Worm (Caenorhabditis elegans) whole organism, late embryonic: Measurements from ENCODE around the gene B0361.3.

Experiments used
- ama-1 ChIP-seq: fragments of 150-350 bp; optimal IDR thresholded peaks from 2 replicates; lab custom pipeline; 2014
- ceh-19 ChIP-seq: fragments of 200-800 bp; sonication (Bioruptor generic); optimal IDR thresholded peaks from 2 replicates; lab custom pipeline; 2018; ENCODE audit warnings: mild to moderate bottlenecking, missing genetic modification characterization, missing compliant biosample characterization
- ceh-2 ChIP-seq: sonication (generic microtip); optimal IDR thresholded peaks from 2 replicates; lab custom pipeline; 2016; ENCODE audit warnings: missing genotype, missing genetic modification characterization, missing compliant biosample characterization
- ceh-30 ChIP-seq: fragments of 150-350 bp; optimal IDR thresholded peaks from 2 replicates; lab custom pipeline; 2014; ENCODE audit warnings: missing biosample characterization, missing genetic modification characterization
- ceh-31 ChIP-seq: sonication (generic microtip); optimal IDR thresholded peaks from 2 replicates; lab custom pipeline; 2016; ENCODE audit warnings: missing genetic modification characterization, missing compliant biosample characterization
- ceh-34 ChIP-seq: sonication (generic microtip); optimal IDR thresholded peaks from 2 replicates; lab custom pipeline; 2016; ENCODE audit warnings: mild to moderate bottlenecking, missing genetic modification characterization, missing compliant biosample characterization
- ceh-45 ChIP-seq: fragments of 200-800 bp; sonication (Bioruptor generic); IDR thresholded peaks from 2 replicates; pipeline ENCODE4 v1.3.6; 2022; ENCODE audit warnings: missing genetic modification reagents, missing genetic modification characterization, missing compliant biosample characterization
- ceh-48 ChIP-seq: sonication (generic microtip); optimal IDR thresholded peaks from 2 replicates; lab custom pipeline; 2016; ENCODE audit warnings: missing genetic modification characterization, inconsistent platforms, missing compliant biosample characterization
- che-1 ChIP-seq: sonication (generic microtip); optimal IDR thresholded peaks from 2 replicates; lab custom pipeline; 2016; ENCODE audit warnings: mild to moderate bottlenecking, missing genetic modification characterization, missing compliant biosample characterization
- elt-2 ChIP-seq: sonication (generic microtip); optimal IDR thresholded peaks from 2 replicates; lab custom pipeline; 2016; ENCODE audit warnings: missing genetic modification reagents, missing genetic modification characterization, missing compliant biosample characterization
- elt-4 ChIP-seq: sonication (generic microtip); optimal IDR thresholded peaks from 2 replicates; lab custom pipeline; 2016; ENCODE audit warnings: missing genetic modification characterization, missing compliant biosample characterization
- eyg-1 ChIP-seq: sonication (generic microtip); optimal IDR thresholded peaks from 2 replicates; lab custom pipeline; 2016; ENCODE audit warnings: missing genotype, missing genetic modification characterization, missing compliant biosample characterization
- fax-1 ChIP-seq: sonication (generic microtip); optimal IDR thresholded peaks from 2 replicates; lab custom pipeline; 2016; ENCODE audit warnings: missing genotype, missing genetic modification characterization, missing compliant biosample characterization
- fkh-10 ChIP-seq: fragments of 150-350 bp; optimal IDR thresholded peaks from 2 replicates; lab custom pipeline; 2014; ENCODE audit warnings: missing biosample characterization, missing genetic modification reagents, missing genetic modification characterization
- gmeb-2 ChIP-seq: sonication (generic microtip); optimal IDR thresholded peaks from 2 replicates; lab custom pipeline; 2016; ENCODE audit warnings: missing genetic modification characterization, inconsistent platforms, missing compliant biosample characterization
- hlh-30 ChIP-seq: sonication (generic microtip); optimal IDR thresholded peaks from 2 replicates; lab custom pipeline; 2017; ENCODE audit warnings: antibody characterized with exemption, missing genetic modification characterization, missing compliant biosample characterization; ENCODE audit not compliant: insufficient read depth
- hlh-8 ChIP-seq: sonication (generic microtip); optimal IDR thresholded peaks from 2 replicates; lab custom pipeline; 2016; ENCODE audit warnings: missing genotype, missing genetic modification characterization, missing compliant biosample characterization
- madf-2 ChIP-seq: sonication (generic microtip); optimal IDR thresholded peaks from 2 replicates; lab custom pipeline; 2017; ENCODE audit warnings: missing genetic modification characterization, missing compliant biosample characterization
- mec-3 ChIP-seq: sonication (generic microtip); optimal IDR thresholded peaks from 2 replicates; lab custom pipeline; 2016; ENCODE audit warnings: borderline replicate concordance, missing genetic modification characterization, missing compliant biosample characterization
- nfya-1 ChIP-seq: sonication (generic microtip); optimal IDR thresholded peaks from 2 replicates; lab custom pipeline; 2017; ENCODE audit warnings: missing genetic modification characterization, mild to moderate bottlenecking, missing compliant biosample characterization, antibody characterized with exemption, moderate library complexity
- pat-9 ChIP-seq: fragments of 200-800 bp; sonication (Bioruptor generic); optimal IDR thresholded peaks from 2 replicates; lab custom pipeline; 2018; ENCODE audit warnings: mild to moderate bottlenecking, missing genetic modification characterization, moderate library complexity, missing compliant biosample characterization
- pax-1 ChIP-seq: fragments of 150-350 bp; optimal IDR thresholded peaks from 2 replicates; lab custom pipeline; 2014; ENCODE audit warnings: missing biosample characterization, missing genetic modification characterization
- pha-4 ChIP-seq: fragments of 150-350 bp; optimal IDR thresholded peaks from 2 replicates; lab custom pipeline; 2018; ENCODE audit warnings: missing biosample characterization, missing genetic modification reagents, missing genetic modification characterization
- pqm-1 ChIP-seq: sonication (generic microtip); optimal IDR thresholded peaks from 2 replicates; lab custom pipeline; 2016; ENCODE audit warnings: missing genetic modification characterization, missing compliant biosample characterization
- rnt-1 ChIP-seq: sonication (generic microtip); optimal IDR thresholded peaks from 2 replicates; lab custom pipeline; 2016; ENCODE audit warnings: missing genetic modification characterization, missing compliant biosample characterization
- sox-4 ChIP-seq: sonication (generic microtip); optimal IDR thresholded peaks from 2 replicates; lab custom pipeline; 2017; ENCODE audit warnings: mild to moderate bottlenecking, missing genetic modification characterization, inconsistent platforms, missing compliant biosample characterization
- syd-9 ChIP-seq: sonication (generic microtip); optimal IDR thresholded peaks from 2 replicates; lab custom pipeline; 2016; ENCODE audit warnings: mild to moderate bottlenecking, missing genetic modification characterization, moderate library complexity, missing compliant biosample characterization
- tbx-7 ChIP-seq: sonication (generic microtip); optimal IDR thresholded peaks from 2 replicates; lab custom pipeline; 2016; ENCODE audit warnings: missing genotype, missing genetic modification characterization, missing compliant biosample characterization
- unc-3 ChIP-seq, 2 experiments: fragments of 200-800 bp in 1 of 2; sonication (Bioruptor generic) in 1 of 2; sonication (generic microtip) in 1 of 2; conservative IDR thresholded peaks in 1 of 2; optimal IDR thresholded peaks in 1 of 2; 2 replicates each; pipeline versions ENCODE4 v1.3.6 to Lab custom; 2016 to 2022; ENCODE audit warnings: missing compliant biosample characterization in 2 of 2, missing genetic modification characterization in 2 of 2, missing genetic modification reagents in 1 of 2
- unc-42 ChIP-seq: sonication (generic microtip); optimal IDR thresholded peaks from 2 replicates; lab custom pipeline; 2016; ENCODE audit warnings: missing genotype, missing genetic modification characterization, missing compliant biosample characterization
- zip-5 ChIP-seq: sonication (generic microtip); optimal IDR thresholded peaks from 2 replicates; lab custom pipeline; 2016; ENCODE audit warnings: missing genetic modification characterization, missing compliant biosample characterization

B0361.3 gene

DNA sequence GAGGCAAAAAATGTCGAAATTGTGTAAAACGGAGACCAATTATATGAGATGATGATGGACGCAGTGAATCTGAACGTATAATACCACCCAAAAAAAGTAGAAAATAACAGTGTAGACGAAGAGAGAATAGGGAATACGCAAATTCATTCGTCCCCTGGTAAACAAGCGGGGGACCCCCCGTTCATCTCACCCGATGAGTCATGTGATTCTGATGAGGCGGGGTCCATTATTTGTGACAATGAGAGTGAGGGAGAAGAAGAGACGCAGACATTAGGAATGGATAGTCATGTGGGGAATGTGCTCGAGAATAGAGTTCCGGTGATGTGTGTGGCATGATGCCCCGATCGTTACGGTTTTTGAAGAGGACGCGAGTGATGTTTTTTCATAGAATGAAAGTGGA, 9.2 kb upstream of the B0361.3 start (continued):
- no peak for TF ChIP-seq tbx-7 (tag; lab: Kevin White, UChicago)
- peak; percentile 79 for TF ChIP-seq ceh-31 (tag; lab: Kevin White, UChicago)
- peak; percentile 39 for TF ChIP-seq ceh-34 (tag; lab: Kevin White, UChicago)
- peak; percentile 5 for TF ChIP-seq rnt-1
- TF ChIP-seq gmeb-2 (tag; lab: Kevin White, UChicago) = no peak
- TF ChIP-seq unc-42 (tag; lab: Kevin White, UChicago) = peak; percentile 14
- TF ChIP-seq madf-2 (tag; lab: Kevin White, UChicago) = no peak
- TF ChIP-seq ama-1 (lab: Kevin White, UChicago) = no peak
- no peak for TF ChIP-seq elt-2
- TF ChIP-seq pqm-1 (tag; lab: Kevin White, UChicago) = no peak
- no peak for TF ChIP-seq zip-5 (tag; lab: Kevin White, UChicago)
- no peak for TF ChIP-seq sox-4
- peak; percentile 27 for TF ChIP-seq ceh-2

ce11 chrIII:7272828-7273227, 8.4 kb upstream of the B0361.3 start:
- TF ChIP-seq mec-3 (tag; lab: Kevin White, UChicago) (no peak), ceh-19 (GFP tag; lab: Kevin White, UChicago) (no peak), hlh-30 (peak; percentile 65), fax-1 (tag; lab: Kevin White, UChicago) (no peak)
- TF ChIP-seq, all 69 proteins: peak for 1

DNA sequence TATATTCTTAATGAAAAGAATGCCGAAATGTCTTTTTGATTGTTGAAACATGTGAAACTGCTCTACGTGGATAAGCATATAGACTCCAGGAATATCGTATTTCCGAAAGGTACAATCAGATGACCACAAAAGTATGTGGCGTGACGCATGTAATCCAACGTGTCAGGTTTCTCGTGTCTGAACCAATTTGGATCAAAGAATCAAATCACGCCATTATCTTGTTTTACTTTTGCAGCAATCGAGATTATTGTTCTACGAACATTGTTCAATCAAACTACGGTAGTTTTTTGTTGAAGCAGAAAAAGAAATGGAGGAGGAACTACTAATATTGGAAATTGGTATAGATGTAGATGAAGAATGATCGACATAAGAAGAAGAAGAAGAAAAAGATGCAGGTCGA, 7.5 kb upstream of the B0361.3 start:
- TF ChIP-seq unc-3 (GFP tag; conservative IDR thresholded peaks at IDR 0.05; lab: Robert Waterston, UW) (no peak), unc-3 (tag; optimal IDR thresholded peaks at IDR 0.05; lab: Kevin White, UChicago) (no peak), ceh-48 (no peak), syd-9 (tag; lab: Kevin White, UChicago) (no peak), fkh-10 (GFP tag; lab: Kevin White, UChicago) (no peak), pax-1 (tag; lab: Kevin White, UChicago) (no peak), nfya-1 (tag; lab: Kevin White, UChicago) (no peak), mec-3 (tag; lab: Kevin White, UChicago) (no peak)
- TF ChIP-seq, all 69 proteins: peak for 0

ce11 chrIII:7275296-7275695, 6.0 kb upstream of the B0361.3 start, which contains the start of gene psd-1:
TSS of gene psd-1 (minus strand) at chrIII:7275396.
- no peak for TF ChIP-seq pat-9 (tag; lab: Kevin White, UChicago)
- no peak for TF ChIP-seq elt-4 (tag; lab: Kevin White, UChicago)
- TF ChIP-seq rnt-1 = no peak
- no peak for TF ChIP-seq unc-3 (GFP tag; conservative IDR thresholded peaks at IDR 0.05; lab: Robert Waterston, UW)
- TF ChIP-seq unc-3 (tag; optimal IDR thresholded peaks at IDR 0.05; lab: Kevin White, UChicago) = no peak
- no peak for TF ChIP-seq pha-4
- TF ChIP-seq pqm-1 (tag; lab: Kevin White, UChicago) = no peak
- no peak for TF ChIP-seq hlh-8
- no peak for TF ChIP-seq che-1 (tag; lab: Kevin White, UChicago)
- TF ChIP-seq ceh-19 (GFP tag; lab: Kevin White, UChicago) = no peak
- no peak for TF ChIP-seq syd-9 (tag; lab: Kevin White, UChicago)
- TF ChIP-seq unc-42 (tag; lab: Kevin White, UChicago) = no peak
- no peak for TF ChIP-seq ceh-45 (GFP tag; lab: Robert Waterston, UW)
- no peak for TF ChIP-seq eyg-1

DNA sequence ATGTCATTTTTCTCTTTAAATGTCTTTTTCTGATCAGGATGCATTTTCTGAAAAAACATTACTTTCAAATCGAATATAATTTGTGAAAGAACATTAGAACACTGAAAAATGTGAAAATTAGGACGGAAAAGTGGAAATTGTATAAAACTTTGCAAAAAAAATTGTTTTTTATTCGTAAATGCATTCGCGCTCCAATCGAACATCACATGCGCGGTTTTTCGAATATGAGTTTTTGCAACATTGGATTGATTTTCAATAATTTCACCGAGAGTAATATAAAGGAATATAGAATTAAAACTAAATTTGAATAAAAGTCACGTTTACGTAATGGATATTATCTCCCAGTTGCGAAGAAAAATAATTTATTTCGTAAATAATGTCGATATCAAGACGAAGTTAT, 4.0 kb upstream of the B0361.3 start, which contains the start of the genes spot-1 and B0361.11:
Gene spot-1, minus strand, starts transcription at position 47 of the 400 bp plus-strand sequence.
Gene B0361.11, plus strand, starts transcription at position 372 of the 400 bp plus-strand sequence.
- TF ChIP-seq unc-42 (tag; lab: Kevin White, UChicago) = peak; percentile 2
- peak; percentile 19 for TF ChIP-seq ceh-48
- peak; percentile 18 for TF ChIP-seq elt-2
- TF ChIP-seq nfya-1 (tag; lab: Kevin White, UChicago) = peak; percentile 23
- peak; percentile 31 for TF ChIP-seq hlh-30
- TF ChIP-seq ceh-19 (GFP tag; lab: Kevin White, UChicago) = no peak
- no peak for TF ChIP-seq ceh-30
